Fruit fly (Drosophila melanogaster) whole organism, embryonic: ENCODE measurements around the gene Rpp14a.

ENCODE experiments used
- Bgb ChIP-seq: fragments of 200-800 bp; sonication (Bioruptor generic); IDR thresholded peaks from 2 replicates; pipeline ENCODE4 v1.3.6; 2022; ENCODE audit warnings: missing biosample characterization, missing genetic modification characterization; ENCODE audit not compliant: partially characterized antibody
- CG10959 ChIP-seq: fragments of 200-800 bp; sonication (Bioruptor generic); IDR thresholded peaks from 2 replicates; pipeline ENCODE4 v1.3.6; 2022; ENCODE audit warnings: missing biosample characterization, missing genetic modification characterization
- CG10979 ChIP-seq: fragments of 200-800 bp; sonication (Bioruptor generic); optimal IDR thresholded peaks from 2 replicates; lab custom pipeline; 2018; ENCODE audit warnings: missing biosample characterization, mild to moderate bottlenecking, missing genetic modification characterization, moderate library complexity
- CG12769 ChIP-seq: fragments of 200-800 bp; sonication (Bioruptor generic); optimal IDR thresholded peaks from 2 replicates; lab custom pipeline; 2019; ENCODE audit warnings: missing biosample characterization, mild to moderate bottlenecking, missing genetic modification characterization, moderate library complexity
- CG13287 ChIP-seq: fragments of 200-800 bp; sonication (Bioruptor generic); IDR thresholded peaks from 2 replicates; pipeline ENCODE4 v1.3.6; 2022; ENCODE audit warnings: missing biosample characterization, missing genetic modification characterization; ENCODE audit not compliant: partially characterized antibody
- CG13296 ChIP-seq: fragments of 200-800 bp; sonication (Bioruptor generic); optimal IDR thresholded peaks from 3 replicates; lab custom pipeline; 2018; ENCODE audit warnings: missing biosample characterization, mild to moderate bottlenecking, missing genetic modification characterization
- CG14710 ChIP-seq: fragments of 200-800 bp; sonication (Bioruptor generic); optimal IDR thresholded peaks from 3 replicates; lab custom pipeline; 2019; ENCODE audit warnings: missing biosample characterization, mild to moderate bottlenecking, missing genetic modification characterization, moderate library complexity
- CG15011 ChIP-seq: fragments of 200-800 bp; sonication (Bioruptor generic); optimal IDR thresholded peaks from 3 replicates; lab custom pipeline; 2018; ENCODE audit warnings: missing biosample characterization, mild to moderate bottlenecking, missing genetic modification characterization
- CG15601 ChIP-seq: fragments of 200-800 bp; sonication (Bioruptor generic); optimal IDR thresholded peaks from 3 replicates; lab custom pipeline; 2019; ENCODE audit warnings: missing biosample characterization, mild to moderate bottlenecking, missing genetic modification characterization, moderate library complexity
- CG17802 ChIP-seq: fragments of 200-800 bp; sonication (Bioruptor generic); optimal IDR thresholded peaks from 2 replicates; lab custom pipeline; 2018; ENCODE audit warnings: missing biosample characterization, mild to moderate bottlenecking, missing genetic modification characterization, moderate library complexity
- CG2116 ChIP-seq: fragments of 200-800 bp; sonication (Bioruptor generic); optimal IDR thresholded peaks from 3 replicates; lab custom pipeline; 2018; ENCODE audit warnings: missing biosample characterization, mild to moderate bottlenecking, missing genetic modification characterization
- CG3163 ChIP-seq: fragments of 200-800 bp; sonication (Bioruptor generic); optimal IDR thresholded peaks from 3 replicates; lab custom pipeline; 2016; ENCODE audit warnings: missing biosample characterization, missing genetic modification characterization
- CG34224 ChIP-seq: fragments of 200-800 bp; sonication (Bioruptor generic); IDR thresholded peaks from 3 replicates; pipeline ENCODE4 v1.3.6; 2022; ENCODE audit warnings: missing biosample characterization, missing genetic modification characterization; ENCODE audit not compliant: partially characterized antibody
- CG5180 ChIP-seq: fragments of 200-800 bp; sonication (Bioruptor generic); optimal IDR thresholded peaks from 3 replicates; lab custom pipeline; 2017; ENCODE audit warnings: missing biosample characterization, missing genetic modification characterization, mild to moderate bottlenecking, moderate library complexity, missing genetic modification reagents
- CG5953 ChIP-seq: fragments of 200-800 bp; sonication (Bioruptor generic); IDR thresholded peaks from 2 replicates; pipeline ENCODE4 v1.3.6; 2022; ENCODE audit warnings: missing biosample characterization, missing genetic modification characterization
- CG6254 ChIP-seq: fragments of 200-800 bp; sonication (Bioruptor generic); optimal IDR thresholded peaks from 3 replicates; lab custom pipeline; 2017; ENCODE audit warnings: mild to moderate bottlenecking, missing biosample characterization, missing genetic modification reagents, missing genetic modification characterization
- CG6791 ChIP-seq: fragments of 200-800 bp; sonication (Bioruptor generic); IDR thresholded peaks from 3 replicates; pipeline ENCODE4 v1.3.6; 2022; ENCODE audit warnings: missing biosample characterization, missing genetic modification characterization; ENCODE audit not compliant: partially characterized antibody
- CG8388 ChIP-seq: fragments of 200-800 bp; sonication (Bioruptor generic); optimal IDR thresholded peaks from 2 replicates; lab custom pipeline; 2019; ENCODE audit warnings: missing biosample characterization, mild to moderate bottlenecking, missing genetic modification characterization, moderate library complexity
- CG9932 ChIP-seq: fragments of 200-800 bp; sonication (Bioruptor generic); IDR thresholded peaks from 2 replicates; pipeline ENCODE4 v1.3.6; 2022; ENCODE audit warnings: missing biosample characterization, missing genetic modification characterization
- Dp ChIP-seq: fragments of 200-800 bp; sonication (Bioruptor generic); optimal IDR thresholded peaks from 2 replicates; lab custom pipeline; 2018; ENCODE audit warnings: missing biosample characterization, mild to moderate bottlenecking, missing genetic modification characterization, moderate library complexity
- Ets65A ChIP-seq: fragments of 200-800 bp; sonication (Bioruptor generic); peaks from one replicate; lab custom pipeline; 2016; ENCODE audit warnings: missing biosample characterization, missing genetic modification characterization
- Ets97D ChIP-seq: fragments of 200-800 bp; sonication (Bioruptor generic); optimal IDR thresholded peaks from 3 replicates; lab custom pipeline; 2016; ENCODE audit warnings: missing biosample characterization, missing genetic modification characterization
- Hand ChIP-seq: fragments of 200-800 bp; sonication (Bioruptor generic); optimal IDR thresholded peaks from 2 replicates; lab custom pipeline; 2017; ENCODE audit warnings: mild to moderate bottlenecking, missing biosample characterization, missing genetic modification reagents, missing genetic modification characterization
- Hr51 ChIP-seq, 2 experiments: fragments of 200-800 bp; sonication (Bioruptor generic); optimal IDR thresholded peaks; 2 replicates in 1 of 2; 3 replicates in 1 of 2; lab custom pipeline; 2016 to 2018; ENCODE audit warnings: missing biosample characterization in 2 of 2, missing genetic modification characterization in 2 of 2, mild to moderate bottlenecking in 1 of 2, moderate library complexity in 1 of 2
- Hsf ChIP-seq: fragments of 200-800 bp; sonication (Bioruptor generic); optimal IDR thresholded peaks from 3 replicates; lab custom pipeline; 2016; ENCODE audit warnings: missing biosample characterization, missing genetic modification characterization
- MESR4 ChIP-seq: fragments of 200-800 bp; sonication (Bioruptor generic); optimal IDR thresholded peaks from 2 replicates; lab custom pipeline; 2018; ENCODE audit warnings: missing biosample characterization, mild to moderate bottlenecking, missing genetic modification characterization, moderate library complexity
- Med ChIP-seq: fragments of 200-800 bp; sonication (Bioruptor generic); peaks from one replicate; lab custom pipeline; 2016; ENCODE audit warnings: missing biosample characterization, missing genetic modification characterization, mild to moderate bottlenecking, inconsistent platforms, moderate library complexity
- NC2β ChIP-seq: fragments of 200-800 bp; sonication (Bioruptor generic); optimal IDR thresholded peaks from 2 replicates; lab custom pipeline; 2016; ENCODE audit warnings: missing biosample characterization, missing genetic modification characterization
- NFAT ChIP-seq: fragments of 200-800 bp; sonication (Bioruptor generic); IDR thresholded peaks from 2 replicates; pipeline ENCODE4 v1.3.6; 2022; ENCODE audit warnings: missing biosample characterization, missing genetic modification characterization
- Six4 ChIP-seq: fragments of 200-800 bp; sonication (Bioruptor generic); optimal IDR thresholded peaks from 2 replicates; lab custom pipeline; 2016; ENCODE audit warnings: missing biosample characterization, missing genetic modification characterization
- TFAM ChIP-seq: fragments of 200-800 bp; sonication (Bioruptor generic); optimal IDR thresholded peaks from 2 replicates; lab custom pipeline; 2017; ENCODE audit warnings: missing biosample characterization, missing genetic modification characterization, inconsistent platforms
- ato ChIP-seq: fragments of 200-800 bp; sonication (Bioruptor generic); IDR thresholded peaks from 2 replicates; pipeline ENCODE4 v1.3.6; 2022; ENCODE audit warnings: missing biosample characterization, missing genetic modification characterization; ENCODE audit not compliant: partially characterized antibody
- dmrt11E ChIP-seq: fragments of 200-800 bp; sonication (Bioruptor generic); optimal IDR thresholded peaks from 3 replicates; lab custom pipeline; 2018; ENCODE audit warnings: missing biosample characterization, mild to moderate bottlenecking, missing genetic modification characterization, moderate library complexity
- dpn ChIP-seq, 2 experiments: fragments of 200-800 bp; sonication (Bioruptor generic); optimal IDR thresholded peaks; 3 replicates each; lab custom pipeline; 2016; ENCODE audit warnings: missing biosample characterization in 2 of 2, missing genetic modification characterization in 2 of 2
- ftz-f1 ChIP-seq: fragments of 200-800 bp; sonication (Bioruptor generic); optimal IDR thresholded peaks from 2 replicates; lab custom pipeline; 2016; ENCODE audit warnings: missing biosample characterization, missing genetic modification characterization
- gro ChIP-seq: fragments of 200-800 bp; sonication (Bioruptor generic); optimal IDR thresholded peaks from 2 replicates; lab custom pipeline; 2016; ENCODE audit warnings: missing biosample characterization, missing genetic modification characterization
- ken ChIP-seq: fragments of 200-800 bp; sonication (Bioruptor generic); IDR thresholded peaks from 3 replicates; pipeline ENCODE4 v1.3.6; 2022; ENCODE audit warnings: missing biosample characterization, missing genetic modification characterization
- knrl ChIP-seq: fragments of 200-800 bp; sonication (Bioruptor generic); IDR thresholded peaks from 3 replicates; pipeline ENCODE4 v1.3.6; 2022; ENCODE audit warnings: missing biosample characterization, missing genetic modification characterization; ENCODE audit not compliant: partially characterized antibody
- onecut ChIP-seq: fragments of 200-800 bp; sonication (Bioruptor generic); IDR thresholded peaks from 2 replicates; pipeline ENCODE4 v1.3.6; 2022; ENCODE audit warnings: missing biosample characterization, missing genetic modification characterization
- pb ChIP-seq: fragments of 200-800 bp; sonication (Bioruptor generic); optimal IDR thresholded peaks from 3 replicates; lab custom pipeline; 2016; ENCODE audit warnings: missing biosample characterization, missing genetic modification characterization
- pnt ChIP-seq: fragments of 200-800 bp; sonication (Bioruptor generic); optimal IDR thresholded peaks from 3 replicates; lab custom pipeline; 2016; ENCODE audit warnings: missing biosample characterization, missing genetic modification characterization
- pzg ChIP-seq: fragments of 200-800 bp; sonication (Bioruptor generic); optimal IDR thresholded peaks from 3 replicates; lab custom pipeline; 2018; ENCODE audit warnings: missing biosample characterization, mild to moderate bottlenecking, missing genetic modification characterization, moderate library complexity
- sens ChIP-seq: fragments of 200-800 bp; sonication (Bioruptor generic); peaks from one replicate; lab custom pipeline; 2016; ENCODE audit warnings: missing biosample characterization, missing genetic modification characterization
- shn ChIP-seq: fragments of 200-800 bp; sonication (Bioruptor generic); optimal IDR thresholded peaks from 3 replicates; lab custom pipeline; 2016; ENCODE audit warnings: missing biosample characterization, missing genetic modification characterization
- sim ChIP-seq: fragments of 200-800 bp; sonication (Bioruptor generic); IDR thresholded peaks from 2 replicates; pipeline ENCODE4 v1.3.6; 2022; ENCODE audit warnings: missing biosample characterization, missing genetic modification characterization
- sisA ChIP-seq: fragments of 200-800 bp; sonication (Bioruptor generic); IDR thresholded peaks from 2 replicates; pipeline ENCODE4 v1.3.6; 2022; ENCODE audit warnings: missing biosample characterization, missing genetic modification characterization
- slp2 ChIP-seq: fragments of 200-800 bp; sonication (Bioruptor generic); optimal IDR thresholded peaks from 2 replicates; lab custom pipeline; 2016; ENCODE audit warnings: missing biosample characterization, missing genetic modification characterization
- trem ChIP-seq: fragments of 200-800 bp; optimal IDR thresholded peaks from 3 replicates; lab custom pipeline; 2019; ENCODE audit warnings: missing biosample characterization, mild to moderate bottlenecking, missing genetic modification characterization, moderate library complexity
- twi ChIP-seq: fragments of 200-800 bp; optimal IDR thresholded peaks from 2 replicates; lab custom pipeline; 2019; ENCODE audit warnings: missing biosample characterization, mild to moderate bottlenecking, missing genetic modification characterization, moderate library complexity

The Rpp14a gene

dm6 chr3R:30022452-30023028 is 34.1 kb upstream of the Rpp14a start, which contains the start of the genes RpS28a and Axn (continued):
- no peak for TF ChIP-seq Hsf
- peak; percentile 0 for TF ChIP-seq dmrt11E (tag; lab: Kevin White, UChicago)
- TF ChIP-seq sisA (GFP tag; lab: Robert Waterston, UW): peak; percentile 33; the same call in 1 of the 2 replicates
- no peak for TF ChIP-seq CG17802
- TF ChIP-seq CG2116 (GFP tag; lab: Kevin White, UChicago): peak; percentile 97
- no peak for TF ChIP-seq CG5953 (GFP tag; lab: Robert Waterston, UW)
- no peak for TF ChIP-seq CG15011 (GFP tag; lab: Kevin White, UChicago)
- TF ChIP-seq Ets97D (GFP tag; lab: Kevin White, UChicago): peak; percentile 78
- peak; percentile 94 for TF ChIP-seq MESR4 (GFP tag; lab: Kevin White, UChicago)
- peak; percentile 57 for TF ChIP-seq CG13287
- TF ChIP-seq CG9932 (GFP tag; lab: Robert Waterston, UW): peak; percentile 65
- peak; percentile 37 to 42 for TF ChIP-seq dpn (GFP tag; optimal IDR thresholded peaks at IDR 0.05; lab: Kevin White, UChicago)
- TF ChIP-seq trem (tag; lab: Kevin White, UChicago): peak; percentile 99
- peak; percentile 4; the same call in 1 of the 3 replicates for TF ChIP-seq CG6791 (GFP tag; lab: Robert Waterston, UW)
- TF ChIP-seq NC2β (GFP tag; lab: Kevin White, UChicago): no peak
- no peak for TF ChIP-seq slp2
- TF ChIP-seq CG15601: peak; percentile 81
- TF ChIP-seq CG13296 (GFP tag; lab: Kevin White, UChicago): no peak
- TF ChIP-seq pnt: peak; percentile 18
- TF ChIP-seq CG8388: no peak
- peak; percentile 66 for TF ChIP-seq NFAT (GFP tag; lab: Robert Waterston, UW)
- TF ChIP-seq sens (GFP tag; lab: Kevin White, UChicago): peak; percentile 77
- TF ChIP-seq Dp (GFP tag; lab: Kevin White, UChicago): peak; percentile 58
- 0 out of 3 replicates have a peak, but pooled peaks have one; percentile 10 for TF ChIP-seq CG34224
- peak; percentile 98 for TF ChIP-seq ftz-f1 (GFP tag; lab: Kevin White, UChicago)
- TF ChIP-seq Hand (GFP tag; lab: Kevin White, UChicago): no peak
- TF ChIP-seq CG10979: peak; percentile 99
- peak; percentile 41 for TF ChIP-seq CG14710
- TF ChIP-seq ken (GFP tag; lab: Robert Waterston, UW): 0 out of 3 replicates have a peak, but pooled peaks have one; percentile 41
- peak; percentile 100 for TF ChIP-seq CG5180 (GFP tag; lab: Kevin White, UChicago)
- TF ChIP-seq Hr51 (GFP tag; optimal IDR thresholded peaks at IDR 0.05; lab: Kevin White, UChicago): no peak
- peak; percentile 33; the same call in 1 of the 2 replicates for TF ChIP-seq onecut
- no peak for TF ChIP-seq TFAM (GFP tag; lab: Kevin White, UChicago)
- no peak for TF ChIP-seq CG3163 (GFP tag; lab: Kevin White, UChicago)
- TF ChIP-seq Med (GFP tag; lab: Kevin White, UChicago): peak; percentile 90
- peak; percentile 86 for TF ChIP-seq CG6254
- TF ChIP-seq pzg (GFP tag; lab: Kevin White, UChicago): peak; percentile 98
- no peak for TF ChIP-seq shn
- TF ChIP-seq knrl (GFP tag; lab: Robert Waterston, UW): peak; percentile 54; the same call in 2 of the 3 replicates
- TF ChIP-seq Six4 (GFP tag; lab: Kevin White, UChicago): no peak
- peak; percentile 51 for TF ChIP-seq Ets65A (GFP tag; lab: Kevin White, UChicago)
- TF ChIP-seq CG12769 (tag; lab: Kevin White, UChicago): no peak
- TF ChIP-seq pb (GFP tag; lab: Kevin White, UChicago): no peak
- TF ChIP-seq gro (GFP tag; lab: Kevin White, UChicago): peak; percentile 1
- peak; percentile 53 for TF ChIP-seq Bgb
- TF ChIP-seq ato (GFP tag; lab: Robert Waterston, UW): peak; percentile 1; the same call in 1 of the 2 replicates
- no peak for TF ChIP-seq sim (GFP tag; lab: Robert Waterston, UW)
- TF ChIP-seq CG10959: no peak
- TF ChIP-seq twi: no peak
